Fruit fly (Drosophila melanogaster) whole organism, wandering third instar larva: ENCODE data around the gene CanA1.

ENCODE experiments used
- Abd-B ChIP-seq: fragments of >200 bp; optimal IDR thresholded peaks from 2 replicates; lab custom pipeline; 2017; ENCODE audit warnings: missing biosample characterization, missing genetic modification characterization
- CG9705 ChIP-seq: fragments of 200-800 bp; sonication (Bioruptor generic); optimal IDR thresholded peaks from 2 replicates; lab custom pipeline; 2018; ENCODE audit warnings: missing biosample characterization, mild to moderate bottlenecking, missing genetic modification characterization
- CrebA ChIP-seq: fragments of 200-800 bp; sonication (Bioruptor generic); optimal IDR thresholded peaks from 2 replicates; lab custom pipeline; 2016; ENCODE audit warnings: missing biosample characterization, mild to moderate bottlenecking, missing genetic modification characterization, borderline replicate concordance
- Dfd ChIP-seq: fragments of >200 bp; optimal IDR thresholded peaks from 2 replicates; lab custom pipeline; 2017; ENCODE audit warnings: missing biosample characterization, missing genetic modification characterization
- Dif ChIP-seq: fragments of 200-275, 200-300 bp; sonication (Bioruptor generic); optimal IDR thresholded peaks from 2 replicates; lab custom pipeline; 2018; ENCODE audit warnings: missing biosample characterization, missing genetic modification characterization; ENCODE audit not compliant: partially characterized antibody
- GATAd ChIP-seq: sonication (Bioruptor generic); optimal IDR thresholded peaks from 2 replicates; lab custom pipeline; 2016; ENCODE audit warnings: missing biosample characterization, missing genetic modification characterization
- Hr83 ChIP-seq: fragments of 200-300 bp; sonication (Bioruptor generic); optimal IDR thresholded peaks from 2 replicates; lab custom pipeline; 2016; ENCODE audit warnings: missing biosample characterization, mild to moderate bottlenecking, missing genetic modification characterization, moderate library complexity; ENCODE audit not compliant: poor library complexity, severe bottlenecking
- Jra ChIP-seq: sonication (Bioruptor generic); optimal IDR thresholded peaks from 2 replicates; lab custom pipeline; 2016; ENCODE audit warnings: missing biosample characterization, missing genetic modification characterization
- Myc ChIP-seq: fragments of >200 bp; optimal IDR thresholded peaks from 2 replicates; lab custom pipeline; 2017
- N ChIP-seq: fragments of >200 bp; optimal IDR thresholded peaks from 2 replicates; lab custom pipeline; 2018; ENCODE audit warnings: missing biosample characterization, missing external identifiers, missing genetic modification characterization
- OdsH ChIP-seq: fragments of 200-800 bp; sonication (Bioruptor generic); optimal IDR thresholded peaks from 2 replicates; lab custom pipeline; 2016; ENCODE audit warnings: missing biosample characterization, mild to moderate bottlenecking, missing genetic modification characterization
- Rel ChIP-seq, 2 experiments: fragments of 200-800 bp; sonication (Bioruptor generic) in 1 of 2; optimal IDR thresholded peaks; 2 replicates in 1 of 2; 3 replicates in 1 of 2; lab custom pipeline; 2016 to 2019; ENCODE audit warnings: mild to moderate bottlenecking in 2 of 2, missing biosample characterization in 2 of 2, missing genetic modification characterization in 2 of 2, moderate library complexity in 1 of 2
- Sp1 ChIP-seq: fragments of 200-800 bp; sonication (Bioruptor generic); optimal IDR thresholded peaks from 3 replicates; lab custom pipeline; 2019; ENCODE audit warnings: missing biosample characterization, mild to moderate bottlenecking, missing genetic modification characterization, moderate library complexity
- Vsx2 ChIP-seq: fragments of 200-300, 225-300 bp; sonication (Bioruptor generic); optimal IDR thresholded peaks from 2 replicates; lab custom pipeline; 2018; ENCODE audit warnings: missing biosample characterization, missing genetic modification characterization; ENCODE audit not compliant: partially characterized antibody
- dl ChIP-seq, 2 experiments: fragments of 175-275, 200-275 bp in 1 of 2; fragments of 200-275 bp in 1 of 2; sonication (Bioruptor generic); optimal IDR thresholded peaks; lab custom pipeline; 2018; ENCODE audit warnings: mild to moderate bottlenecking in 2 of 2, missing biosample characterization in 2 of 2, missing genetic modification characterization in 2 of 2, moderate library complexity in 2 of 2; ENCODE audit not compliant: partially characterized antibody in 2 of 2, insufficient read depth in 1 of 2
- dmrt93B ChIP-seq: fragments of 200-800 bp; sonication (Bioruptor generic); optimal IDR thresholded peaks from 2 replicates; lab custom pipeline; 2018; ENCODE audit warnings: missing biosample characterization, mild to moderate bottlenecking, missing genetic modification characterization
- ey ChIP-seq: fragments of 200-800 bp; sonication (Bioruptor generic); optimal IDR thresholded peaks from 2 replicates; lab custom pipeline; 2016; ENCODE audit warnings: missing biosample characterization, missing genetic modification characterization
- fru ChIP-seq: fragments of 200-800 bp; sonication (Bioruptor generic); optimal IDR thresholded peaks from 3 replicates; lab custom pipeline; 2016; ENCODE audit warnings: missing biosample characterization, mild to moderate bottlenecking, missing genetic modification characterization
- h ChIP-seq: fragments of 200-800 bp; sonication (Bioruptor generic); optimal IDR thresholded peaks from 3 replicates; lab custom pipeline; 2016; ENCODE audit warnings: missing biosample characterization, mild to moderate bottlenecking, missing genetic modification characterization
- pan ChIP-seq: fragments of >200 bp; optimal IDR thresholded peaks from 2 replicates; lab custom pipeline; 2017
- psq ChIP-seq: fragments of 200-800 bp; sonication (Bioruptor generic); optimal IDR thresholded peaks from 3 replicates; lab custom pipeline; 2017; ENCODE audit warnings: missing biosample characterization, mild to moderate bottlenecking, missing genetic modification characterization, moderate library complexity
- rgr ChIP-seq: fragments of 200-800 bp; sonication (Bioruptor generic); optimal IDR thresholded peaks from 3 replicates; lab custom pipeline; 2016; ENCODE audit warnings: missing biosample characterization, mild to moderate bottlenecking, missing genetic modification characterization
- sv ChIP-seq: fragments of 200-800 bp; sonication (Bioruptor generic); optimal IDR thresholded peaks from 3 replicates; lab custom pipeline; 2016; ENCODE audit warnings: missing biosample characterization, missing genetic modification characterization
- tai ChIP-seq: sonication (Bioruptor generic); optimal IDR thresholded peaks from 2 replicates; lab custom pipeline; 2016; ENCODE audit warnings: missing biosample characterization, missing genetic modification characterization
- usp ChIP-seq: fragments of >200 bp; optimal IDR thresholded peaks from 2 replicates; lab custom pipeline; 2017; ENCODE audit warnings: missing biosample characterization, missing genetic modification characterization
- woc ChIP-seq: sonication (Bioruptor generic); optimal IDR thresholded peaks from 2 replicates; lab custom pipeline; 2016; ENCODE audit warnings: missing biosample characterization, mild to moderate bottlenecking, missing genetic modification characterization

Gene CanA1

dm6 chr3R:31086394-31086793 lies 47.2 kb downstream of the CanA1 start:
- TF ChIP-seq ey (GFP tag; lab: Kevin White, UChicago) (no peak), sv (GFP tag; lab: Kevin White, UChicago) (no peak), Dif (GFP tag; lab: Kevin White, UChicago) (peak; percentile 69), Myc (lab: Kevin White, UChicago) (peak; percentile 79), fru (GFP tag; lab: Kevin White, UChicago) (no peak), tai (no peak), GATAd (GFP tag; lab: Kevin White, UChicago) (no peak), Hr83 (GFP tag; lab: Kevin White, UChicago) (no peak), rgr (GFP tag; lab: Kevin White, UChicago) (no peak), usp (GFP tag; lab: Kevin White, UChicago) (no peak), Abd-B (GFP tag; lab: Kevin White, UChicago) (peak; percentile 21), Rel (GFP tag; optimal IDR thresholded peaks at IDR 0.05; lab: Kevin White, UChicago) (no peak), Rel (tag; optimal IDR thresholded peaks at IDR 0.05; lab: Kevin White, UChicago) (no peak), OdsH (no peak), Dfd (GFP tag; lab: Kevin White, UChicago) (no peak), pan (lab: Kevin White, UChicago) (no peak), Vsx2 (GFP tag; lab: Kevin White, UChicago) (peak; percentile 67), Jra (GFP tag; lab: Kevin White, UChicago) (no peak), Sp1 (GFP tag; lab: Kevin White, UChicago) (no peak), dmrt93B (GFP tag; lab: Kevin White, UChicago) (no peak), CrebA (GFP tag; lab: Kevin White, UChicago) (no peak), N (GFP tag; lab: Kevin White, UChicago) (peak; percentile 74), CG9705 (GFP tag; lab: Kevin White, UChicago) (no peak), psq (GFP tag; lab: Kevin White, UChicago) (no peak), dl (GFP tag; optimal IDR thresholded peaks at IDR 0.05; lab: Kevin White, UChicago; ENCODE audit: insufficient read depth in 1 of 2, partially characterized antibody in 2 of 2) (no peak)

DNA sequence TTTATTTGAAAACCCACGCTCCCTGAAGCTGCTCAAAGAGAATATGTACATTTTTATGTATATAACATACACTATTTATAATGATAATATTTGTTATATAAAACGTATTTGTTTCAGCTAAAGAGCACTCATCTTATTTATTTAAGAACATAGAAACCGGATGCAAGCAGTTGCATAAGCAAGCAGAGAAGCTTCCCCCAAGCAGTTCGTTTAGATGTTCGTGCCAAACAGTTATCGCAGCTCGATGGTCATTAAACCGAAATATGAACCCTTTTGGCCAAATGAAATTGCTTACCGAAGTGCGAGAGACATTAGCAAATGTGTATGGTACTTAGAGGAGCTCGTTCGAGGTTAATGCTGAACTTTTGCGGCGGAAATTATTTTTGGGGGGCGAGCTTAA lies 50.8 kb downstream of the CanA1 start:
- no peak for TF ChIP-seq h (GFP tag; lab: Kevin White, UChicago)
- TF ChIP-seq Sp1 (GFP tag; lab: Kevin White, UChicago), result no peak
- TF ChIP-seq dmrt93B (GFP tag; lab: Kevin White, UChicago), result no peak
- no peak for TF ChIP-seq woc (GFP tag; lab: Kevin White, UChicago)
